Worm (Caenorhabditis elegans): ENCODE data around the gene sdz-35.

- TF ChIP-seq lin-39 (tag; optimal IDR thresholded peaks at IDR 0.05) = no peak
- TF ChIP-seq isw-1 (GFP tag; IDR thresholded peaks at IDR 0.05) = no peak
- no peak for TF ChIP-seq ztf-11 (tag; optimal IDR thresholded peaks at IDR 0.05)
- no peak for TF ChIP-seq mdl-1 (tag; optimal IDR thresholded peaks at IDR 0.05)
Observed at ce11 chrII:3222686-3223085, 14.1 kb upstream of the sdz-35 start, which contains the start of gene ZC239.13.

Measured in whole organism, L1 larva.